Worm (Caenorhabditis elegans): ENCODE measurements around the gene F08H9.3.
"Not testable (repeated sequence)": the region's sequence is repeated elsewhere in the genome, so short reads cannot be mapped to it uniquely, and the experiment has no call there.

F08H9.3 gene

DNA sequence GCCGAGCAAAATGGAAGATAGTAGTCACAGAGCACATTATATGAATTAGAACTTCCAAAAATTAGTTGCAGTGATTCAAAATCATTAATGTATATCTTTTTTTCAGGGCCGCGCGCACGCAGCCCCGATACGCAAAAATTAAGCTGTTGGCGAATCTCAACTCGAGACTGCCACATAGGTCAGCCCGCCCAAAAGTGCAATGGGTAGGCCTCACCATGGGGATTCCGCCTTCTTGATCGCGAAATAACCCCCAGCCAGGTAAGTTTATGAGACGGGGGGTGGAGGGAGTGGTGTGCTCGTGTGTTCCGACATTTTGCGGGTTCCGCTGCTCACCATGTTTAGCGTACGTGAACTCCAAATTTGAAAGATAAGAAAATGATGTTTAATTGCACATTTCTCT, at the start of gene F08H9.3:
TSS of gene F08H9.3 (minus strand) at position 252 of the 400 bp plus-strand sequence.
- TF ChIP-seq him-1, W03F9.2, dao-5 (tag; optimal IDR thresholded peaks at IDR 0.05): not testable (repeated sequence)

- TF ChIP-seq W03F9.2 (tag; optimal IDR thresholded peaks at IDR 0.05), result no peak
- TF ChIP-seq him-1 (tag; optimal IDR thresholded peaks at IDR 0.05), result no peak
- TF ChIP-seq dao-5 (tag; optimal IDR thresholded peaks at IDR 0.05), result no peak
These were observed 47.6 kb upstream of the F08H9.3 start, which contains the start of gene R02D5.9 for ce11 chrV:14510746-14511145. Gene R02D5.9, minus strand, starts transcription at chrV:14511123.

DNA sequence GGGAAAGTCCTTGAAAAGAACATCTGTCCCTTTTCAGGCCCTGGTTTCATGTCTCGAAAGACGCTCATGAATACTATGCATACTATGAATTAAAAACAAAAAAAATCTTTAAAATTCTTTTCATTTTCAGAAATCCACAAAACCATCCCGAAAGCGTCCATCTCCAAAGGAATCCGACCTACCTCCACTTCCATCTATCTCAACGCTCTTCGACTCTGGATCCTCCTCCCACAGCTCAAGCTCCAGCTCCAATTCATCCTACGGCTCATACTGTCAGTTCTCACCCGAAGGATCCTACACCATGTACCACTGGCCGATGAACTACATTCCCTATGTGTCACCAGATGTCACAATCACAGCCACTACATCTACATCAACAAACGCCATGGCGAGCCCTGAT, 45.4 kb upstream of the F08H9.3 start:
- TF ChIP-seq W03F9.2 (tag; optimal IDR thresholded peaks at IDR 0.05) (no peak), him-1 (tag; optimal IDR thresholded peaks at IDR 0.05) (no peak), dao-5 (tag; optimal IDR thresholded peaks at IDR 0.05) (no peak)

DNA sequence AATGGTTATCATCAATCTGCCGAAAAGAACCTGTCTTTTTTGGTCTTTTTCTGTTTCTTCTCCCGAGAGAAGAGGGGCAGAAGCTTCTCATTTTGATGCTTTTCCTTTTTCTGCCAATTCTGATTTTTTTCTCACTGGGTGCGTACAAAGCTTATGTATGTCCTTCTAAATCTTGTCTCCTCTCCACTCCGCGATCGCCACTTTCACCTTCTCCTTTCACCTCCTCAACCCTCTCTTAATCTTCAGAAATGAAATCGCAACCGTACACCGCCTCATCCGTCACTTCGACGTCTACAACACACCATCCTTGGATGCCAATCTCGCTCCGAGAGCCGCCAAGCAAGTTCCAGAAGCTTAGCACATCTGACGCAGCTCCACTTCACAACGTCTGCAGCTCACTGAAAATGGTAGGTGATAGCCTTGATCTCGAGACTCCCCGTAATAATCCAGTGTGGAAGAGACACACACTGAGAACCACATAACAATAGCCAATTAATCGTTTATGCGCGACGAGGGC, 44.9 kb upstream of the F08H9.3 start, which contains the start of gene R02D5.1:
TSS of gene R02D5.1 (plus strand) at position 245 of the 517 bp plus-strand sequence.
- no peak for TF ChIP-seq him-1 (tag; optimal IDR thresholded peaks at IDR 0.05)
- no peak for TF ChIP-seq dao-5 (tag; optimal IDR thresholded peaks at IDR 0.05)
- no peak for TF ChIP-seq W03F9.2 (tag; optimal IDR thresholded peaks at IDR 0.05)

DNA sequence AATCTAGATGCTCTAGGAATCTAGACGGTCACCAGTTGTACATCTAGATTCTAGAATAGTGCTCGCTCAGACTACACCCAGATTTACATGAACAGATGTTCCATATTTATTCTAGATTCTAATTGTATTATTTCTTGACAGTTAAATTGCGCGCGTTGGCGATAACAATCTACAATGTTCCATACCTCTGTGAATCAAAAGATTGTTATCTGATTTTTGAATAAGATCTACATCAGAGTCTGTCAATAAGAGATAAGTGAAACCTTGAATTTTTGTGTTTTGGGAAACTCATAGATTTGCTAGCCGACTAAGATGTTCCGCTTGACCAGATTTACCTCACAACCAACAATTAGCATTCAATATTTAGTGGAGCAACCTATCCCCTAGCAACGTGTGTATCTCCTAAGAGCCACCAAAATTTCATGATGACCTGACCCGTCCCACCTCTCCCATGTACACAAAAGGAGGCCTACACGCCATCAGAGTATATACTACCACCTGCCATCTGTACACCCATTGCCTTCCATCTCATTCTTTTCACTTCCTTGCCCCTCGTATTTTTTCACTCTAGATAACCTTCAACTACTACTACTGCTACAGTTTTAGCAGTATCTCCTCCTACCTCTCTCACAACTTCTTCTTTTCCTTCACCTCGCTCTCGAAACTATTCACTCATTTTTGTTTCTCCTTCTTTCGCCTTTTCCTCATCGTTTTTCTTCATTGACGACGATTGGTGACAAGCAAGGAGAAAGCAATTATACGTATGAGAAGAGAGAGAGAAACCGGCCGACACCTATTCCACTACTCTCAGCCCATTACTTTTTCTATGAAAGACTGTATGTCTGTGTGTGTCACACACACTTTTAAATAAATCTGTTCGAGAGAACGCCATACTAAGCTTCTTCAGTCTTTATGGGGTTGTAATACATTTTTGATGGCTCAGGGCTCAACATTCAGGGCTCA, 43.9 kb upstream of the F08H9.3 start:
- TF ChIP-seq him-1 (tag; optimal IDR thresholded peaks at IDR 0.05) (no peak), W03F9.2 (tag; optimal IDR thresholded peaks at IDR 0.05) (no peak), dao-5 (tag; optimal IDR thresholded peaks at IDR 0.05) (no peak)

ce11 chrV:14505745-14506214, 42.6 kb upstream of the F08H9.3 start:
- TF ChIP-seq him-1 (tag; optimal IDR thresholded peaks at IDR 0.05), result no peak
- TF ChIP-seq dao-5 (tag; optimal IDR thresholded peaks at IDR 0.05), result no peak
- TF ChIP-seq W03F9.2 (tag; optimal IDR thresholded peaks at IDR 0.05), result no peak

DNA sequence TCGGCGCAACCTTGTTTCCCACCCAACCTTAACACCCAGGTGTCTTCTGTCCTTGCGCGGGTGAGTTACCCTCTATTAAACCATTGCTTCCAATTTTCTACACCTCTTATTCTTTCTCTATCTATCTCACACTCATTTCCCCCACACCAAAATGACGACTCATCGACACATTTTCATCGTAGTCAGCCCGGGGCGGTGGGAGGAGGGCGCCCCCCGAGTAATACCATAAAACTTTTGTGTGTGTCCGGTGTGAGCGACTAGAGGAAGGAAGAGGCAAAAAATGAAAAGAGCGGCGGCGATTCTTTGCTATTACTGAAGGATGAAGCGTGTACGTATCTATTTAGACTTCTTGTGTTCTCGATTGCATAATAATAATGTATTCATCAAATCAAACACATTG, 41.6 kb upstream of the F08H9.3 start:
- TF ChIP-seq W03F9.2 (tag; optimal IDR thresholded peaks at IDR 0.05), result no peak
- TF ChIP-seq dao-5 (tag; optimal IDR thresholded peaks at IDR 0.05), result no peak
- TF ChIP-seq him-1 (tag; optimal IDR thresholded peaks at IDR 0.05), result no peak

DNA sequence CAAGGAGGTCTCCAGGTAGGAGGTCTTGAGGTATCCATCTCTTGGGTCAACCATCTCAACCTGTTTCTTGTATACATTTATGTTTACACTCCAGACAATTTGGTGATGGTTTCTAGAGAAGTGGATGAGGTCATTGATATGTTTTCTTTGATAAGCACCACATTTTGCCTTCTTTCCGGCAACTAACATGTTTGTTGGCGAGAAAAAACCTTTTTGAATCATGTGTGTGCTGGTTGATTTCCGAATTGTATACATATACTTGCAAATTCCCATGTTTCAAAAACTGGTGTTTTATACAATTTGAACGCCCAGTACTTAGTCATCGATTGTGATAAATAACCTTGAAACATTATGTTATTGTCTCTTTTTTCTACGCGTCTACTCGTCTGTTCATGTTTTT, 41.0 kb upstream of the F08H9.3 start:
- TF ChIP-seq dao-5 (tag; optimal IDR thresholded peaks at IDR 0.05) (no peak), him-1 (tag; optimal IDR thresholded peaks at IDR 0.05) (no peak), W03F9.2 (tag; optimal IDR thresholded peaks at IDR 0.05) (no peak)

DNA sequence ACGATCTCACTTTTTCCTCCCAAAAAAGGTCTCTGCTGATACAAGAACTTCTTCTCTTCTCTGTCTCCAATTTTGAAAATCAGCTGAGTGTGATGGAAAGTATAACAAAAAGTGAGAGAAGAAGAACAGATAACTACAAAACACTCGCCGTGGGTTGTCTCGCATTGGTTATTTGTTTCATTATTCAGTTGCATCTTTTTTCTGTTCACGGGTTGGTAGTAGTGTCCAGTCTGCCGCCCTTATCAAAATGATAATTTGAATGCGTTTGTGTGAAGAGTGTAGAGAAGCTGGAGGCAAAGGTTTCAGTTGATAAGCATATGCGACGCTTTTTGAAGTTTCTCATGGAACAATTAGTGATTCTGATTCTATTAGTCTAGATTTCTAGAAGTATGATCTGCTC, 39.9 kb upstream of the F08H9.3 start:
- TF ChIP-seq dao-5 (tag; optimal IDR thresholded peaks at IDR 0.05) (no peak), him-1 (tag; optimal IDR thresholded peaks at IDR 0.05) (no peak), W03F9.2 (tag; optimal IDR thresholded peaks at IDR 0.05) (no peak)

DNA sequence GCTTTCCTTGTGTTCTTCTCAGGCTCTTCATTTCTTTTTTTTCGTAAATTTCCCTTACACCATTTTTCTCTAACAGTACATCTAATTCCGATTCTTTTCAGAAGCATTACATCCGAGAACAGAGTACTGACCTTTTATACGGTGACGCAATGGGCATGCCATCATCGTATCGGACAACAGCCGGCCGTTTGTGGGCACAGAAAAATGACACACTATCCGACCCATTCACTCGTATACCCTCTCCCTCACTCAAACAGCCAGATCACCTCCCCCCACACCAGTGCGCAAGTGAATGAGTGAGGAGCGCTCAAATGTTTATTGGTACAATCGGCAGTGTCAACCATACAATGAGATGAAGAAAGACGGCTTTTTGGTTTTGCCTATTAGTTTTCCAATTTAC, 38.0 kb upstream of the F08H9.3 start, which contains the start of gene R02D5.24:
TSS of gene R02D5.24 (plus strand) at position 205 of the 400 bp plus-strand sequence.
- TF ChIP-seq W03F9.2 (tag; optimal IDR thresholded peaks at IDR 0.05), result no peak
- TF ChIP-seq him-1 (tag; optimal IDR thresholded peaks at IDR 0.05), result no peak
- TF ChIP-seq dao-5 (tag; optimal IDR thresholded peaks at IDR 0.05), result no peak

DNA sequence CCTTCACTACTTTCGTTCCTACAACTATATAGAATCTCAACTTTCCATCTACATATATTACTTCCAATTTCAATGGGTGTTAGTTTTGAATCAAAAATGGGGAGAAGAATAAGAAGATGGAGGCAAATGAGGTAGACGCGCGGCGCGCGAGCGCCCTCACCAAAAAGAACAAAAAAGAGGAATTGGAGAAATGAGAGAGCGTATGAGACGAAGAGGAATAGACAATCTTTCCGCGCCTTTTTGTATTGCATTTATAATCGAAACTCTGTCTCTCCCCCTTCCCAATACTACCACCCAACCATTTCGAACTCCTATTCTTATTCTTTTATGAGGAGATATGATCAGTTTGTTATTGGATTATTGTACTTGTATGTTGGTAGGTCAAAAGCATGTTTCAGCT, 37.4 kb upstream of the F08H9.3 start:
- TF ChIP-seq dao-5 (tag; optimal IDR thresholded peaks at IDR 0.05), result no peak
- no peak for TF ChIP-seq him-1 (tag; optimal IDR thresholded peaks at IDR 0.05)
- no peak for TF ChIP-seq W03F9.2 (tag; optimal IDR thresholded peaks at IDR 0.05)

DNA sequence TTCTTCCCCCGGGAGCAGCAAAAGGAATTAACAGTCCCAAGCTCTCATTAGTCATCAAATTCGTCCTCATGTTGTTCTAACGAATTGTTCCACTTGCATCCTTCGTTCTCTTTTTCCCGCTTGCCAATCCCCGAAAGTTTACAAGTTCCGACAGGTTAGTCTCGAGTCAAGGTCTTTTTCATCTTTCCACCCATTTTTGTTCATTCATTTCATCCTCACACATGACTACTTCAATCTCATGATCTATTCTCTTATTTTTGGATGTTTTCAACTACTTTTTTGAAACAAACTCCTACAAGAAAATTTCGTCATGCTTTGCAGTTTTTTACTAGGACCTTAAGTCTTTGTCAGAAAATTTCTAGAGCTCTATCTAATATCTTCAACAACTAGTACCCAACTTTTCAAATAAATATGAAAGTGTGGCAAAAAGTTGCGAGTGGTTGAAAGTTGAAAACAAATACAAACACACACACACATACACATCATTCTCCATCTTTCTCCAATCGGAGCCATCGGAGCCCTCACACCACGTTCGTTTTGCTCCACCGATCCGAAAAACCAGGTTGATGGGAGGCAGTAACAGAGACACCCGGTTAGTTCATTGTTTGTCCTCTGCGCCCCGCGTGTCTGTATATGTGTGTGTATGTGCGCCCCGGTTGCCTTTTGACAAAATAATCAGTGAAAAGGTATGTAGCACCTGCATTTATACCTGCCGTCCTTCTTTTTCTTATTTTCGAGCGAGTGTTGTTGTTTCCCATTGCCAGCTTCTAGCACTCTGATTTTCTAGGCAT, 36.1 kb upstream of the F08H9.3 start:
- TF ChIP-seq W03F9.2 (tag; optimal IDR thresholded peaks at IDR 0.05) (no peak), dao-5 (tag; optimal IDR thresholded peaks at IDR 0.05) (no peak), him-1 (tag; optimal IDR thresholded peaks at IDR 0.05) (no peak)

ce11 chrV:14498204-14498603, 35.1 kb upstream of the F08H9.3 start:
- no peak for TF ChIP-seq W03F9.2 (tag; optimal IDR thresholded peaks at IDR 0.05)
- TF ChIP-seq him-1 (tag; optimal IDR thresholded peaks at IDR 0.05), result no peak
- no peak for TF ChIP-seq dao-5 (tag; optimal IDR thresholded peaks at IDR 0.05)
